Worm (Caenorhabditis elegans) whole organism, L1 larva: ENCODE measurements around the gene mrpl-32.

Experiments
- aly-2 ChIP-seq: fragments of 150-350 bp; optimal IDR thresholded peaks from 2 replicates; lab custom pipeline; 2014; ENCODE audit warnings: missing biosample characterization, missing genetic modification characterization
- blmp-1 ChIP-seq: fragments of 150-350 bp; optimal IDR thresholded peaks from 2 replicates; lab custom pipeline; 2014; ENCODE audit warnings: missing biosample characterization, missing genetic modification characterization
- dsc-1 ChIP-seq: sonication (generic microtip); optimal IDR thresholded peaks from 2 replicates; lab custom pipeline; 2016; ENCODE audit warnings: mild to moderate bottlenecking, missing genetic modification characterization, missing compliant biosample characterization
- efl-1 ChIP-seq, 4 experiments: fragments of 150-350 bp; optimal IDR thresholded peaks in 3 of 4; peaks in 1 of 4; 1 replicate in 1 of 4; 2 replicates in 3 of 4; lab custom pipeline; 2014; ENCODE audit warnings: missing biosample characterization in 2 of 4, missing genetic modification characterization in 2 of 4, missing genetic modification reagents in 2 of 4
- efl-3 ChIP-seq: fragments of 200-800 bp; sonication (Bioruptor generic); optimal IDR thresholded peaks from 2 replicates; lab custom pipeline; 2018; ENCODE audit warnings: mild to moderate bottlenecking, missing genetic modification characterization, missing compliant biosample characterization
- egl-27 ChIP-seq, 2 experiments: fragments of 150-350 bp in 1 of 2; sonication (generic microtip); optimal IDR thresholded peaks; 3 replicates each; lab custom pipeline; 2017 to 2018; ENCODE audit warnings: missing biosample characterization in 2 of 2, missing genetic modification characterization in 2 of 2, missing genetic modification reagents in 2 of 2
- elt-2 ChIP-seq: sonication (generic microtip); optimal IDR thresholded peaks from 2 replicates; lab custom pipeline; 2016; ENCODE audit warnings: missing genetic modification characterization, mild to moderate bottlenecking, inconsistent platforms, missing compliant biosample characterization, missing genetic modification reagents
- elt-3 ChIP-seq, 6 experiments: fragments of 150-350 bp in 1 of 6; sonication (generic microtip); optimal IDR thresholded peaks; 2 replicates each; lab custom pipeline; 2017 to 2018; ENCODE audit warnings: missing biosample characterization in 6 of 6, missing genetic modification characterization in 6 of 6, inconsistent platforms in 1 of 6
- grh-1 ChIP-seq: fragments of 200-800 bp; sonication (Bioruptor generic); IDR thresholded peaks from 2 replicates; pipeline ENCODE4 v1.3.6; 2022; ENCODE audit warnings: missing genetic modification reagents, missing genetic modification characterization, missing compliant biosample characterization
- hlh-4 ChIP-seq: sonication (generic microtip); optimal IDR thresholded peaks from 2 replicates; lab custom pipeline; 2016; ENCODE audit warnings: mild to moderate bottlenecking, missing genetic modification characterization, missing compliant biosample characterization
- lin-13 ChIP-seq: fragments of 150-350 bp; optimal IDR thresholded peaks from 2 replicates; lab custom pipeline; 2014; ENCODE audit warnings: missing biosample characterization, missing genetic modification reagents, missing genetic modification characterization
- lin-14 ChIP-seq: fragments of 200-800 bp; sonication (Bioruptor generic); optimal IDR thresholded peaks from 2 replicates; lab custom pipeline; 2018; ENCODE audit warnings: mild to moderate bottlenecking, missing genetic modification characterization, moderate library complexity, missing compliant biosample characterization
- lsy-2 ChIP-seq, 2 experiments: fragments of 150-350 bp; optimal IDR thresholded peaks; 2 replicates each; lab custom pipeline; 2014; ENCODE audit warnings: missing biosample characterization in 2 of 2, missing genetic modification characterization in 2 of 2
- mab-9 ChIP-seq: fragments of 200-800 bp; sonication (Bioruptor generic); IDR thresholded peaks from 2 replicates; pipeline ENCODE4 v1.3.6; 2022; ENCODE audit warnings: missing genetic modification reagents, missing genetic modification characterization, missing compliant biosample characterization
- mef-2 ChIP-seq: fragments of 150-350 bp; optimal IDR thresholded peaks from 2 replicates; lab custom pipeline; 2014; ENCODE audit warnings: missing biosample characterization, missing genetic modification characterization
- nhr-12 ChIP-seq: sonication (generic microtip); optimal IDR thresholded peaks from 2 replicates; lab custom pipeline; 2017; ENCODE audit warnings: missing biosample characterization, missing genetic modification characterization
- nhr-20 ChIP-seq: sonication (generic microtip); optimal IDR thresholded peaks from 2 replicates; lab custom pipeline; 2016; ENCODE audit warnings: mild to moderate bottlenecking, missing genetic modification characterization, missing compliant biosample characterization
- nhr-237 ChIP-seq: fragments of 150-350 bp; optimal IDR thresholded peaks from 2 replicates; lab custom pipeline; 2014; ENCODE audit warnings: missing biosample characterization, missing genetic modification characterization
- nhr-28 ChIP-seq: fragments of 150-350 bp; optimal IDR thresholded peaks from 2 replicates; lab custom pipeline; 2014; ENCODE audit warnings: missing biosample characterization, missing genetic modification characterization
- nhr-71 ChIP-seq: sonication (generic microtip); optimal IDR thresholded peaks from 2 replicates; lab custom pipeline; 2016; ENCODE audit warnings: mild to moderate bottlenecking, missing genetic modification characterization, moderate library complexity, missing compliant biosample characterization
- nhr-84 ChIP-seq: sonication (generic microtip); optimal IDR thresholded peaks from 2 replicates; lab custom pipeline; 2017; ENCODE audit warnings: missing biosample characterization, missing genetic modification characterization
- pag-3 ChIP-seq: sonication (generic microtip); optimal IDR thresholded peaks from 2 replicates; lab custom pipeline; 2017; ENCODE audit warnings: missing genetic modification characterization, mild to moderate bottlenecking, missing compliant biosample characterization, antibody characterized with exemption, borderline replicate concordance; ENCODE audit not compliant: insufficient read depth
- pqm-1 ChIP-seq: sonication (generic microtip); optimal IDR thresholded peaks from 3 replicates; lab custom pipeline; 2017; ENCODE audit warnings: missing biosample characterization, missing genetic modification characterization
- rnt-1 ChIP-seq: sonication (generic microtip); optimal IDR thresholded peaks from 2 replicates; lab custom pipeline; 2016; ENCODE audit warnings: mild to moderate bottlenecking, missing genetic modification characterization, moderate library complexity, missing compliant biosample characterization
- sup-37 ChIP-seq: fragments of 200-800 bp; sonication (Bioruptor generic); optimal IDR thresholded peaks from 2 replicates; lab custom pipeline; 2018; ENCODE audit warnings: mild to moderate bottlenecking, missing genetic modification characterization, missing compliant biosample characterization
- swsn-7 ChIP-seq: sonication (generic microtip); optimal IDR thresholded peaks from 2 replicates; lab custom pipeline; 2016; ENCODE audit warnings: missing genetic modification characterization, missing compliant biosample characterization
- vab-15 ChIP-seq: sonication (generic microtip); optimal IDR thresholded peaks from 2 replicates; lab custom pipeline; 2017; ENCODE audit warnings: missing genotype, mild to moderate bottlenecking, missing genetic modification characterization, missing compliant biosample characterization
- zag-1 ChIP-seq: fragments of 150-350 bp; optimal IDR thresholded peaks from 2 replicates; lab custom pipeline; 2014; ENCODE audit warnings: missing biosample characterization, missing genetic modification characterization
- ztf-4 ChIP-seq: fragments of 150-350 bp; optimal IDR thresholded peaks from 2 replicates; lab custom pipeline; 2014; ENCODE audit warnings: missing biosample characterization, missing genetic modification characterization

The mrpl-32 gene

ce11 chrIII:8451181-8451580 lies 1.6 kb downstream of the mrpl-32 start:
- TF ChIP-seq aly-2 (tag; lab: Kevin White, UChicago) (no peak), rnt-1 (tag; lab: Kevin White, UChicago) (no peak), nhr-12 (no peak), egl-27 (tag; optimal IDR thresholded peaks at IDR 0.05; lab: Kevin White, UChicago) (no peak), lin-13 (no peak), ztf-4 (tag; lab: Kevin White, UChicago) (no peak), nhr-71 (tag; lab: Kevin White, UChicago) (no peak), nhr-28 (tag; lab: Kevin White, UChicago) (no peak), elt-3 (tag; optimal IDR thresholded peaks at IDR 0.05; lab: Kevin White, UChicago) (no peak), nhr-20 (tag; lab: Kevin White, UChicago) (no peak)

- TF ChIP-seq efl-1 (optimal IDR thresholded peaks at IDR 0.05; lab: Kevin White, UChicago) (no peak), efl-1 (GFP tag; optimal IDR thresholded peaks at IDR 0.05 in 1 of 2; lab: Kevin White, UChicago) (peak in 1 of 2 experiments; percentile 51), zag-1 (tag; lab: Kevin White, UChicago) (no peak)
Observed at ce11 chrIII:8457605-8458004, 8.0 kb downstream of the mrpl-32 start.

ce11 chrIII:8461410-8461809 lies 11.9 kb downstream of the mrpl-32 start:
- TF ChIP-seq zag-1 (tag; lab: Kevin White, UChicago) (no peak), sup-37 (GFP tag; lab: Kevin White, UChicago) (no peak), nhr-20 (tag; lab: Kevin White, UChicago) (no peak), nhr-84 (tag; lab: Kevin White, UChicago) (no peak), lsy-2 (tag; optimal IDR thresholded peaks at IDR 0.05; lab: Kevin White, UChicago) (peak; percentile 49 to 84), blmp-1 (tag; lab: Kevin White, UChicago) (peak; percentile 47)

- no peak for TF ChIP-seq mab-9 (GFP tag; lab: Robert Waterston, UW)
- TF ChIP-seq mef-2 = no peak
- TF ChIP-seq nhr-237 = no peak
- no peak for TF ChIP-seq nhr-12
- no peak for TF ChIP-seq lin-14 (GFP tag; lab: Kevin White, UChicago)
- no peak for TF ChIP-seq vab-15 (tag; lab: Kevin White, UChicago)
- TF ChIP-seq swsn-7 (tag; lab: Kevin White, UChicago) = no peak
- no peak for TF ChIP-seq efl-3 (GFP tag; lab: Kevin White, UChicago)
Observed at ce11 chrIII:8466735-8467134, 17.2 kb downstream of the mrpl-32 start, which contains the start of gene mig-39. TSS of gene mig-39 (plus strand) at chrIII:8467035.

- peak; percentile 51 for TF ChIP-seq dsc-1 (tag; lab: Kevin White, UChicago)
- no peak for TF ChIP-seq hlh-4 (tag; lab: Kevin White, UChicago)
- TF ChIP-seq, all 84 proteins: peak for 1
Observed at ce11 chrIII:8467520-8467919, 18.0 kb downstream of the mrpl-32 start.

DNA sequence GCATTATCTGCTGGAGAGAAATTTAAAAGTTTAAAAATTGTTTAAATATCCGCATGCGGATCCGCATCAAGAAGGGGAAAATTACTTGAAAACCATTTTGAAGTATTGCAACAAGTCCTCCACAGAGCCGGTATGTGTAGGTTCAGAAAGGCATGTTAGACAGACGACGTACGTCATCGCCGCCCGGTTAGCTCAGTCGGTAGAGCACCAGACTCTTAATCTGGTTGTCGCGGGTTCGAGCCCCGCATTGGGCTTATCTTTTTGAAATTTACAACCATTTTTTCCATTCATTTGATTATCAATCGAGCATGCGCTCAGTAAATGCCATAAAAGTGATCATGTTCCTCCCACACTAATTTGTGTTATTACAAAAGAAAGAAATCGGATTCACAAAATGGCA lies 23.7 kb downstream of the mrpl-32 start:
- no peak for TF ChIP-seq efl-1 (optimal IDR thresholded peaks at IDR 0.05; lab: Kevin White, UChicago)
- TF ChIP-seq efl-1 (GFP tag; optimal IDR thresholded peaks at IDR 0.05 in 1 of 2; lab: Kevin White, UChicago) = no peak
- TF ChIP-seq grh-1 (GFP tag; lab: Robert Waterston, UW) = no peak

DNA sequence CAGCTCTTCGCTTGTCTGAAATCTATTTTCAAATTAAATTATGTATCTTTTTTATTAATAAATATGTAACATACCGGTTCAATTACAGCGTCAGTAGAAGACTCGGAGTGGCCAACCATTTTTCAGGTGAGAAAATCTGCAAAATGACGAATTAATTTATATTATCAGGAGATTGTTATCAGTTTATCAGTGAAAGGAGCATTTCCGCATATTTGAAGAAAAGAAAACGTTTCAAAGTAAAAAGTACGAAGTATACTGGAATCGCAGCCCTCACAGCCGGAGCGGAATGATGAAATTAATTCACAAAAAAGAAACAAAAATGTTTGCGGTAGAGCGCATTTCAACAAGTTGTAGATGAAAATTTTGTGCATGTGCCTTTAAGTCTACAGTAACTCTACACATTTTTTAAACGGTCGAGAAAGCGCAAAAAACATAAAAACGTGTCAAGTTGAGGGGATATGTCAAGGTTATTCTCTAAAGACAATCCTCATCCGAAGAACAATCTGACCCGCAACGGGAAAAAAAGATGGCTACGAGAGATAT lies 29.8 kb downstream of the mrpl-32 start:
- TF ChIP-seq elt-2 (peak; percentile 73), pqm-1 (tag; lab: Kevin White, UChicago) (peak; percentile 15), pag-3 (tag; lab: Kevin White, UChicago) (no peak)
